Worm (Caenorhabditis elegans): ENCODE data around the gene pmk-1.

pmk-1 gene

DNA sequence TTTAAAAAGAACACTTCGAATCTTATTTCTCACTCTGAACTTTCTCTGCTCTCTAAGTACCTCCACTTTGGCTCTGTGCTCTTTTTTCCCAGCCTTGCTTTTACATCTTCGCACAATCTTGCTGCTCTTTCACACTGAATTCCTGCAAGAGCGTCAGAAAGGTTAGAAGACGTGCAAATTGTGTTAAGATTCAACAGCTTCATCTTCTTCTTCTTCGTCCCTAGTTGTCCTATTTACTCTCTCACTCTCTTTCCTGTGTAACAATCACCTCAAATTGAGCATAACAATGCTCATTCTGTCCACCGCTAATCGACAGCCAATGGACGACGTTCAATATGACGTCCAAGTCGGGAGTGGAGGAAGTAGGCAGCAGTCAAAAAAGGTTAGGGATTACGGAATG lies 32.8 kb downstream of the pmk-1 start:
- TF ChIP-seq hmg-1.2 (GFP tag; IDR thresholded peaks at IDR 0.05) (no peak), ceh-79 (tag; optimal IDR thresholded peaks at IDR 0.05) (no peak), hlh-12 (tag; optimal IDR thresholded peaks at IDR 0.05) (no peak), pha-4 (tag; optimal IDR thresholded peaks at IDR 0.05) (no peak), him-1 (tag; optimal IDR thresholded peaks at IDR 0.05) (no peak), sdz-38 (tag; optimal IDR thresholded peaks at IDR 0.05) (no peak), ztf-6 (GFP tag; IDR thresholded peaks at IDR 0.05) (no peak)

DNA sequence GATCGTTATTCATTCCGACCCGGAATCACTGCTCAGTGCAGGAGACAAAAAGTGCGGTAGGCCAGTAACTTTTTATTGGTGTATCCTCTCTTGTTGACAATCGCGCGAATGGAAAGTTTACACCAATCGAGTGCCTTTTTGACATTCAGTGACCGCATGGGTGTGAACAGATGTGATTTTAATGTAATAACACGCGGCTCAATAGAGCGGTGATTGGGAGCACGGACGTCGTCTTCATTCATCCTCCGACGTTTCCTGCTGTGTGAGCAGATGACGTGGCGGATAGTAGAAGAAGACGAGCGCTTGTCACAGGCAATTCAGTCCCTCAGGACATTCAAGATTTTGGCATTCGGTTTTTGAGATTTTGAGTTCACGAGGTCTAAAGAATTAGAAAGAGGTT lies 34.0 kb downstream of the pmk-1 start:
- TF ChIP-seq ekl-4 (GFP tag; IDR thresholded peaks at IDR 0.05): no peak

DNA sequence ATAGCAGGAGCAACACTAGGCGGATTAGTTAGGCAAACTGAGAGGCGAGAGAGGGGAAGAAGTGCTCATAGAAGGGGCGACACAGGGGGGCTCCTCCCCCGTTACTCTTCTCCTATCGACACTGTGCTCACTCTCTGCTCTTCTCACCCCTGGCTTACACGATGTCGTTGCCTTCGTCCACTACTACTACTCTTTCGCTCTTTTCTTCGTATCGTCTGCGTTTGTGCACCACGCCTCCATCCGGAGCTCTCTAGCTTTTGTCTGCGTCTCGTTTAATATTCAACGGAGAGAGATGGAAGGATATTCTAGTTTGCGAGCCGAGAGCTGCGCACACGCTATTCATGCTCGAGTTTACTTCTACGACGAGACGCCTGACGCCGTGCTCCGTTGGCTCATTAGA lies 34.7 kb downstream of the pmk-1 start:
- TF ChIP-seq ztf-28 (GFP tag; IDR thresholded peaks at IDR 0.05) (no peak), lin-35 (GFP tag; optimal IDR thresholded peaks at IDR 0.05) (no peak), B0261.1 (tag; optimal IDR thresholded peaks at IDR 0.05) (no peak), K12H6.12 (tag; optimal IDR thresholded peaks at IDR 0.05) (peak; percentile 12), nhr-27 (tag; optimal IDR thresholded peaks at IDR 0.05) (no peak), lin-40 (tag; optimal IDR thresholded peaks at IDR 0.05) (no peak), ceh-79 (tag; optimal IDR thresholded peaks at IDR 0.05) (no peak), C06A6.2 (GFP tag; conservative IDR thresholded peaks at IDR 0.05) (no peak), ztf-26 (tag; optimal IDR thresholded peaks at IDR 0.05) (no peak), efl-1 (GFP tag; optimal IDR thresholded peaks at IDR 0.05) (no peak), zim-3 (tag; optimal IDR thresholded peaks at IDR 0.05) (no peak), egl-18 (GFP tag; IDR thresholded peaks at IDR 0.05) (no peak), dpl-1 (GFP tag; optimal IDR thresholded peaks at IDR 0.05) (no peak), cebp-2 (GFP tag; IDR thresholded peaks at IDR 0.05) (no peak), Y95B8A.8 (GFP tag; IDR thresholded peaks at IDR 0.05) (no peak), B0336.3 (GFP tag; IDR thresholded peaks at IDR 0.05) (no peak), cebp-1 (GFP tag; IDR thresholded peaks at IDR 0.05) (no peak), cebp-1 (tag; optimal IDR thresholded peaks at IDR 0.05) (peak; percentile 11), nfyb-1 (GFP tag; IDR thresholded peaks at IDR 0.05) (0 out of 2 replicates have a peak, but pooled peaks have one; percentile 24), chd-7 (tag; optimal IDR thresholded peaks at IDR 0.05) (peak; percentile 15), hmg-1.2 (GFP tag; IDR thresholded peaks at IDR 0.05) (peak; percentile 42; the same call in 1 of the 2 replicates), egrh-3 (GFP tag; IDR thresholded peaks at IDR 0.05) (0 out of 2 replicates have a peak, but pooled peaks have one; percentile 16), mcd-1 (GFP tag; IDR thresholded peaks at IDR 0.05) (0 out of 2 replicates have a peak, but pooled peaks have one; percentile 27), lin-54 (GFP tag; optimal IDR thresholded peaks at IDR 0.05) (no peak)

DNA sequence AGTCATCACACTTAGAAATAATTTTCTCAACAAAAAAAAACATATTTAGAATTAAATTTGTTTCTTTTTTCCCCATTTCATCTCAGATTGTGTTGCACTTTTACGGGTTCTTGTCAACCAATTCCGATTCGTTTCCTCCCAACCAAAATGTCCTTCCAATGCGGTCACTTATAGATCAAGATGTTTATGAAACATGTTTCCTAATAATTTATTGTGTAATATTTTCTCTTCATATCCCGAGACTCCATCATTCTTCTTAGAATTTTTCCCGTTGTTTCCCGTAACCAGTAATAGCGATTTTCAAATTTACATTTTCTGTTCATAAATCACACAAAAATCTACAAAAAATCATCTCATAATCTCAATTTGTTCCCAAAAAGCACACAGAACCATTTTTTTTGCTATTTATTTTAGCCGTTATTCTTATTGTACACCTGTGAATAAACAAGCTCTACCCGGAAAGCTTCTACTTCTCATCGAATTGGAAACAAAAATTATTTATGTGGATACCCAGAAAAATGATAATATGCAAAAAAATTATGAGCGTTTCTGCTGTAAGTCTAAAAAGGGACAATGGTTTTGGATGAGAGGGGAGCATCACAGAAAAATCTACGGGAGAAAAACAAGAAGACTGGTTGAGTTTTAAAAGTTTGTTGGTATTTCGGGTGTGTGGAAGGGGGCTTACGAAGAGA lies 40.0 kb downstream of the pmk-1 start:
- TF ChIP-seq lag-1 (GFP tag; IDR thresholded peaks at IDR 0.05) (no peak), hsf-1 (GFP tag; IDR thresholded peaks at IDR 0.05) (peak; percentile 43), F10E7.11 (tag; optimal IDR thresholded peaks at IDR 0.05) (no peak), lir-1 (GFP tag; conservative IDR thresholded peaks at IDR 0.05) (no peak), snpc-1.3 (tag; optimal IDR thresholded peaks at IDR 0.05; ENCODE audit: insufficient read depth) (peak; percentile 9), hmg-20 (GFP tag; IDR thresholded peaks at IDR 0.05) (no peak), cebp-2 (GFP tag; IDR thresholded peaks at IDR 0.05) (no peak), nhr-80 (tag; optimal IDR thresholded peaks at IDR 0.05) (no peak), ZK185.1 (tag; optimal IDR thresholded peaks at IDR 0.05; ENCODE audit: poor library complexity, severe bottlenecking) (no peak), atf-7 (tag; optimal IDR thresholded peaks at IDR 0.05) (no peak), ceh-91 (GFP tag; IDR thresholded peaks at IDR 0.05) (no peak), ccch-3 (GFP tag; optimal IDR thresholded peaks at IDR 0.05) (no peak), hmg-1.2 (GFP tag; IDR thresholded peaks at IDR 0.05) (peak; percentile 17; the same call in 1 of the 2 replicates), dox-1 (GFP tag; IDR thresholded peaks at IDR 0.05) (no peak), aptf-3 (GFP tag; IDR thresholded peaks at IDR 0.05) (no peak), ztf-25 (GFP tag; IDR thresholded peaks at IDR 0.05) (no peak), athp-1 (tag; optimal IDR thresholded peaks at IDR 0.05) (peak; percentile 31), ztf-26 (tag; optimal IDR thresholded peaks at IDR 0.05) (no peak)

All from whole organism, young adult.